Fruit fly (Drosophila melanogaster) whole organism: ENCODE data around the gene per.

Source experiments
- CG8478 ChIP-seq: fragments of >200 bp; optimal IDR thresholded peaks from 2 replicates; lab custom pipeline; 2018; ENCODE audit warnings: inconsistent platforms
- Dll ChIP-seq: fragments of >200 bp; optimal IDR thresholded peaks from 2 replicates; lab custom pipeline; 2017
- EcR ChIP-seq, 2 experiments: fragments of >200 bp; optimal IDR thresholded peaks; 2 replicates each; lab custom pipeline; 2017; ENCODE audit warnings: missing biosample characterization in 2 of 2, missing genetic modification characterization in 2 of 2, missing genetic modification reagents in 2 of 2
- pan ChIP-seq: fragments of >200 bp; optimal IDR thresholded peaks from 2 replicates; lab custom pipeline; 2017
- psq ChIP-seq: fragments of >200 bp; optimal IDR thresholded peaks from 2 replicates; lab custom pipeline; 2017
- usp ChIP-seq: fragments of >200 bp; optimal IDR thresholded peaks from 2 replicates; lab custom pipeline; 2017; ENCODE audit warnings: missing biosample characterization, missing genetic modification characterization, mixed read lengths

Gene per

dm6 chrX:2685580-2685979 is at the start of gene per:
Gene per (plus strand): TSS chrX:2685580.
- TF ChIP-seq pan (lab: Kevin White, UChicago) (no peak), EcR (GFP tag; optimal IDR thresholded peaks at IDR 0.05; lab: Kevin White, UChicago) (no peak), psq (lab: Kevin White, UChicago) (no peak), CG8478 (lab: Kevin White, UChicago) (no peak)

dm6 chrX:2635953-2636715 is 49.2 kb upstream of the per start:
- TF ChIP-seq psq (lab: Kevin White, UChicago) (no peak), CG8478 (lab: Kevin White, UChicago) (no peak), pan (lab: Kevin White, UChicago) (no peak), usp (GFP tag; lab: Kevin White, UChicago) (no peak), Dll (no peak), EcR (GFP tag; optimal IDR thresholded peaks at IDR 0.05; lab: Kevin White, UChicago) (no peak)

dm6 chrX:2636825-2637535 is 48.4 kb upstream of the per start:
- no peak for TF ChIP-seq usp (GFP tag; lab: Kevin White, UChicago)
- TF ChIP-seq CG8478 (lab: Kevin White, UChicago) = no peak
- no peak for TF ChIP-seq Dll
- no peak for TF ChIP-seq psq (lab: Kevin White, UChicago)
- TF ChIP-seq pan (lab: Kevin White, UChicago) = no peak
- no peak for TF ChIP-seq EcR (GFP tag; optimal IDR thresholded peaks at IDR 0.05; lab: Kevin White, UChicago)

dm6 chrX:2637914-2638313 is 47.5 kb upstream of the per start:
- TF ChIP-seq Dll (no peak), psq (lab: Kevin White, UChicago) (no peak), pan (lab: Kevin White, UChicago) (no peak), usp (GFP tag; lab: Kevin White, UChicago) (no peak), EcR (GFP tag; optimal IDR thresholded peaks at IDR 0.05; lab: Kevin White, UChicago) (no peak), CG8478 (lab: Kevin White, UChicago) (no peak)

dm6 chrX:2638646-2639045 is 46.7 kb upstream of the per start:
- no peak for TF ChIP-seq psq (lab: Kevin White, UChicago)
- no peak for TF ChIP-seq EcR (GFP tag; optimal IDR thresholded peaks at IDR 0.05; lab: Kevin White, UChicago)
- no peak for TF ChIP-seq pan (lab: Kevin White, UChicago)
- no peak for TF ChIP-seq CG8478 (lab: Kevin White, UChicago)
- TF ChIP-seq usp (GFP tag; lab: Kevin White, UChicago) = no peak
- TF ChIP-seq Dll = no peak

dm6 chrX:2642484-2643379 is 42.6 kb upstream of the per start:
- TF ChIP-seq usp (GFP tag; lab: Kevin White, UChicago) (no peak), CG8478 (lab: Kevin White, UChicago) (peak; percentile 40), psq (lab: Kevin White, UChicago) (no peak), pan (lab: Kevin White, UChicago) (no peak), Dll (peak; percentile 59), EcR (GFP tag; optimal IDR thresholded peaks at IDR 0.05; lab: Kevin White, UChicago) (no peak)

dm6 chrX:2645593-2645992 is 39.8 kb upstream of the per start:
- TF ChIP-seq EcR (GFP tag; optimal IDR thresholded peaks at IDR 0.05; lab: Kevin White, UChicago) (no peak), Dll (no peak), psq (lab: Kevin White, UChicago) (no peak), pan (lab: Kevin White, UChicago) (no peak), usp (GFP tag; lab: Kevin White, UChicago) (no peak)

dm6 chrX:2646022-2646761 is 39.2 kb upstream of the per start:
- TF ChIP-seq pan (lab: Kevin White, UChicago) (no peak), psq (lab: Kevin White, UChicago) (no peak), usp (GFP tag; lab: Kevin White, UChicago) (no peak), EcR (GFP tag; optimal IDR thresholded peaks at IDR 0.05; lab: Kevin White, UChicago) (peak; percentile 91 to 98), Dll (peak; percentile 63), CG8478 (lab: Kevin White, UChicago) (no peak)

- TF ChIP-seq psq (lab: Kevin White, UChicago) (no peak), CG8478 (lab: Kevin White, UChicago) (no peak), EcR (GFP tag; optimal IDR thresholded peaks at IDR 0.05; lab: Kevin White, UChicago) (no peak), Dll (peak; percentile 37), pan (lab: Kevin White, UChicago) (no peak), usp (GFP tag; lab: Kevin White, UChicago) (no peak)
Observed at dm6 chrX:2647472-2647883, 37.9 kb upstream of the per start.

- TF ChIP-seq Dll = no peak
- TF ChIP-seq usp (GFP tag; lab: Kevin White, UChicago) = no peak
- peak in 1 of 2 experiments; percentile 26 for TF ChIP-seq EcR (GFP tag; optimal IDR thresholded peaks at IDR 0.05; lab: Kevin White, UChicago)
- TF ChIP-seq pan (lab: Kevin White, UChicago) = no peak
- no peak for TF ChIP-seq CG8478 (lab: Kevin White, UChicago)
- no peak for TF ChIP-seq psq (lab: Kevin White, UChicago)
Observed at dm6 chrX:2647950-2648613, 37.3 kb upstream of the per start.
